Fruit fly (Drosophila melanogaster) whole organism, prepupa: ENCODE data around the gene Shaw.

Experiments used
- Blimp-1 ChIP-seq: fragments of 200-800 bp; sonication (Bioruptor generic); optimal IDR thresholded peaks from 3 replicates; lab custom pipeline; 2017; ENCODE audit warnings: missing biosample characterization, missing genetic modification characterization, mild to moderate bottlenecking, moderate library complexity, missing genetic modification reagents
- CG10631 ChIP-seq: fragments of 200-800 bp; sonication (Bioruptor generic); optimal IDR thresholded peaks from 2 replicates; lab custom pipeline; 2016; ENCODE audit warnings: missing biosample characterization, missing genetic modification characterization
- CG10669 ChIP-seq: fragments of 200-800 bp; sonication (Bioruptor generic); optimal IDR thresholded peaks from 3 replicates; lab custom pipeline; 2018; ENCODE audit warnings: missing biosample characterization, mild to moderate bottlenecking, missing genetic modification characterization, moderate library complexity
- CG11294 ChIP-seq: fragments of 200-800 bp; sonication (Bioruptor generic); IDR thresholded peaks from 2 replicates; pipeline ENCODE4 v1.3.6; 2022; ENCODE audit warnings: missing biosample characterization, missing genetic modification characterization
- CG11762 ChIP-seq: fragments of 200-800 bp; sonication (Bioruptor generic); optimal IDR thresholded peaks from 3 replicates; lab custom pipeline; 2016; ENCODE audit warnings: missing biosample characterization, missing genetic modification characterization; ENCODE audit not compliant: insufficient read depth
- CG15336 ChIP-seq: fragments of 200-800 bp; sonication (Bioruptor generic); IDR thresholded peaks from 2 replicates; pipeline ENCODE4 v1.3.6; 2022; ENCODE audit warnings: missing biosample characterization, missing genetic modification characterization
- CG16779 ChIP-seq: fragments of 200-800 bp; sonication (Bioruptor generic); optimal IDR thresholded peaks from 3 replicates; lab custom pipeline; 2017; ENCODE audit warnings: missing biosample characterization, mild to moderate bottlenecking, missing genetic modification characterization
- CG3032 ChIP-seq: fragments of 200-800 bp; optimal IDR thresholded peaks from 2 replicates; lab custom pipeline; 2019; ENCODE audit warnings: missing biosample characterization, mild to moderate bottlenecking, missing genetic modification characterization, moderate library complexity
- CG31627 ChIP-seq: fragments of 200-800 bp; sonication (Bioruptor generic); optimal IDR thresholded peaks from 3 replicates; lab custom pipeline; 2016; ENCODE audit warnings: missing biosample characterization, missing genetic modification characterization
- CG32006 ChIP-seq: fragments of 200-800 bp; sonication (Bioruptor generic); optimal IDR thresholded peaks from 3 replicates; lab custom pipeline; 2017; ENCODE audit warnings: missing biosample characterization, mild to moderate bottlenecking, missing genetic modification characterization
- CG34406 ChIP-seq: fragments of 200-800 bp; sonication (Bioruptor generic); optimal IDR thresholded peaks from 3 replicates; lab custom pipeline; 2016; ENCODE audit warnings: missing biosample characterization, missing genetic modification characterization
- CG3919 ChIP-seq: fragments of 200-800 bp; sonication (Bioruptor generic); optimal IDR thresholded peaks from 3 replicates; lab custom pipeline; 2016; ENCODE audit warnings: missing biosample characterization, missing genetic modification characterization
- CG4318 ChIP-seq: fragments of 200-800 bp; sonication (Bioruptor generic); optimal IDR thresholded peaks from 3 replicates; lab custom pipeline; 2017; ENCODE audit warnings: missing biosample characterization, mild to moderate bottlenecking, missing genetic modification characterization
- CG6276 ChIP-seq: fragments of 200-800 bp; sonication (Bioruptor generic); optimal IDR thresholded peaks from 2 replicates; lab custom pipeline; 2017; ENCODE audit warnings: missing biosample characterization, mild to moderate bottlenecking, missing genetic modification characterization
- CG6854 ChIP-seq: fragments of 200-800 bp; sonication (Bioruptor generic); optimal IDR thresholded peaks from 2 replicates; lab custom pipeline; 2017; ENCODE audit warnings: missing biosample characterization, mild to moderate bottlenecking, missing genetic modification characterization
- CG8632 ChIP-seq: fragments of 200-800 bp; sonication (Bioruptor generic); optimal IDR thresholded peaks from 3 replicates; lab custom pipeline; 2016; ENCODE audit warnings: missing biosample characterization, missing genetic modification characterization
- CG9139 ChIP-seq: fragments of 200-800 bp; sonication (Bioruptor generic); optimal IDR thresholded peaks from 3 replicates; lab custom pipeline; 2017; ENCODE audit warnings: missing biosample characterization, mild to moderate bottlenecking, missing genetic modification characterization
- Eip75B ChIP-seq: fragments of 200-800 bp; sonication (Bioruptor generic); optimal IDR thresholded peaks from 3 replicates; lab custom pipeline; 2016; ENCODE audit warnings: missing biosample characterization, missing genetic modification characterization
- Eip78C ChIP-seq: fragments of 200-800 bp; sonication (Bioruptor generic); peaks from one replicate; lab custom pipeline; 2016; ENCODE audit warnings: missing biosample characterization, missing genetic modification characterization
- Eip93F ChIP-seq: fragments of 200-800 bp; sonication (Bioruptor generic); optimal IDR thresholded peaks from 2 replicates; lab custom pipeline; 2016; ENCODE audit warnings: missing biosample characterization, mild to moderate bottlenecking, missing genetic modification characterization
- Ets21C ChIP-seq: fragments of 200-800 bp; sonication (Bioruptor generic); optimal IDR thresholded peaks from 3 replicates; lab custom pipeline; 2016; ENCODE audit warnings: missing biosample characterization, missing genetic modification characterization
- Ets96B ChIP-seq: fragments of 200-800 bp; optimal IDR thresholded peaks from 2 replicates; lab custom pipeline; 2019; ENCODE audit warnings: missing biosample characterization, mild to moderate bottlenecking, missing genetic modification characterization, moderate library complexity
- Hr39 ChIP-seq: fragments of 200-800 bp; sonication (Bioruptor generic); optimal IDR thresholded peaks from 2 replicates; lab custom pipeline; 2016; ENCODE audit warnings: missing biosample characterization, missing genetic modification characterization
- Hr4 ChIP-seq: fragments of 200-800 bp; sonication (Bioruptor generic); optimal IDR thresholded peaks from 3 replicates; lab custom pipeline; 2016; ENCODE audit warnings: missing biosample characterization, missing genetic modification characterization
- OdsH ChIP-seq: fragments of 200-800 bp; sonication (Bioruptor generic); optimal IDR thresholded peaks from 3 replicates; lab custom pipeline; 2016; ENCODE audit warnings: missing biosample characterization, missing genetic modification characterization
- Smox ChIP-seq: fragments of 200-800 bp; sonication (Bioruptor generic); optimal IDR thresholded peaks from 3 replicates; lab custom pipeline; 2016; ENCODE audit warnings: missing biosample characterization, missing genetic modification characterization
- Sox102F ChIP-seq: fragments of 200-800 bp; sonication (Bioruptor generic); optimal IDR thresholded peaks from 2 replicates; lab custom pipeline; 2016; ENCODE audit warnings: missing biosample characterization, mild to moderate bottlenecking, missing genetic modification characterization
- Sox14 ChIP-seq: fragments of 200-800 bp; sonication (Bioruptor generic); optimal IDR thresholded peaks from 3 replicates; lab custom pipeline; 2016; ENCODE audit warnings: missing biosample characterization, missing genetic modification characterization
- Sox15 ChIP-seq: fragments of 200-800 bp; sonication (Bioruptor generic); optimal IDR thresholded peaks from 3 replicates; lab custom pipeline; 2016; ENCODE audit warnings: missing biosample characterization, missing genetic modification characterization
- achi ChIP-seq: fragments of 200-800 bp; sonication (Bioruptor generic); optimal IDR thresholded peaks from 3 replicates; lab custom pipeline; 2016; ENCODE audit warnings: missing biosample characterization, missing genetic modification characterization
- acj6 ChIP-seq: fragments of 200-800 bp; sonication (Bioruptor generic); optimal IDR thresholded peaks from 3 replicates; lab custom pipeline; 2016; ENCODE audit warnings: missing biosample characterization, missing genetic modification characterization
- dac ChIP-seq: fragments of 200-800 bp; sonication (Bioruptor generic); optimal IDR thresholded peaks from 2 replicates; lab custom pipeline; 2017; ENCODE audit warnings: missing biosample characterization, mild to moderate bottlenecking, missing genetic modification characterization
- dsx ChIP-seq: fragments of 200-800 bp; optimal IDR thresholded peaks from 3 replicates; lab custom pipeline; 2019; ENCODE audit warnings: missing biosample characterization, mild to moderate bottlenecking, missing genetic modification characterization, moderate library complexity; ENCODE audit not compliant: poor library complexity, severe bottlenecking
- eg ChIP-seq: fragments of 200-800 bp; sonication (Bioruptor generic); IDR thresholded peaks from 3 replicates; pipeline ENCODE4 v1.3.6; 2022; ENCODE audit warnings: missing biosample characterization, missing genetic modification characterization
- esn ChIP-seq: fragments of 200-800 bp; sonication (Bioruptor generic); optimal IDR thresholded peaks from 2 replicates; lab custom pipeline; 2016; ENCODE audit warnings: missing biosample characterization, mild to moderate bottlenecking, missing genetic modification characterization, moderate library complexity
- fd85E ChIP-seq: fragments of 200-800 bp; sonication (Bioruptor generic); optimal IDR thresholded peaks from 3 replicates; lab custom pipeline; 2016; ENCODE audit warnings: missing biosample characterization, missing genetic modification characterization
- fkh ChIP-seq: fragments of 200-800 bp; sonication (Bioruptor generic); optimal IDR thresholded peaks from 3 replicates; lab custom pipeline; 2017; ENCODE audit warnings: missing biosample characterization, mild to moderate bottlenecking, missing genetic modification characterization, moderate library complexity
- lz ChIP-seq: fragments of 200-800 bp; sonication (Bioruptor generic); optimal IDR thresholded peaks from 3 replicates; lab custom pipeline; 2016; ENCODE audit warnings: missing biosample characterization, missing genetic modification characterization
- net ChIP-seq: fragments of 200-800 bp; sonication (Bioruptor generic); optimal IDR thresholded peaks from 3 replicates; lab custom pipeline; 2016; ENCODE audit warnings: missing biosample characterization, missing genetic modification characterization
- pdm3 ChIP-seq: fragments of 200-800 bp; sonication (Bioruptor generic); optimal IDR thresholded peaks from 3 replicates; lab custom pipeline; 2016; ENCODE audit warnings: missing biosample characterization, missing genetic modification characterization
- salr ChIP-seq, 2 experiments: fragments of 200-800 bp; sonication (Bioruptor generic); optimal IDR thresholded peaks; 3 replicates each; lab custom pipeline; 2016 to 2018; ENCODE audit warnings: missing biosample characterization in 2 of 2, missing genetic modification characterization in 2 of 2, mild to moderate bottlenecking in 1 of 2
- spab ChIP-seq: fragments of 200-800 bp; sonication (Bioruptor generic); optimal IDR thresholded peaks from 2 replicates; lab custom pipeline; 2017; ENCODE audit warnings: missing biosample characterization, mild to moderate bottlenecking, missing genetic modification characterization, missing genetic modification reagents
- ss ChIP-seq, 2 experiments: fragments of 200-800 bp; sonication (Bioruptor generic); optimal IDR thresholded peaks; 2 replicates in 1 of 2; 3 replicates in 1 of 2; lab custom pipeline; 2017 to 2018; ENCODE audit warnings: mild to moderate bottlenecking in 2 of 2, missing biosample characterization in 2 of 2, missing genetic modification characterization in 2 of 2, moderate library complexity in 1 of 2
- svp ChIP-seq: fragments of 200-800 bp; sonication (Bioruptor generic); peaks from one replicate; lab custom pipeline; 2016; ENCODE audit warnings: missing biosample characterization, missing genetic modification characterization
- topi ChIP-seq: fragments of 200-800 bp; sonication (Bioruptor generic); optimal IDR thresholded peaks from 3 replicates; lab custom pipeline; 2016; ENCODE audit warnings: missing biosample characterization, missing genetic modification characterization
- vri ChIP-seq: fragments of 200-800 bp; sonication (Bioruptor generic); optimal IDR thresholded peaks from 3 replicates; lab custom pipeline; 2016; ENCODE audit warnings: missing biosample characterization, mild to moderate bottlenecking, missing genetic modification characterization

Gene Shaw

DNA sequence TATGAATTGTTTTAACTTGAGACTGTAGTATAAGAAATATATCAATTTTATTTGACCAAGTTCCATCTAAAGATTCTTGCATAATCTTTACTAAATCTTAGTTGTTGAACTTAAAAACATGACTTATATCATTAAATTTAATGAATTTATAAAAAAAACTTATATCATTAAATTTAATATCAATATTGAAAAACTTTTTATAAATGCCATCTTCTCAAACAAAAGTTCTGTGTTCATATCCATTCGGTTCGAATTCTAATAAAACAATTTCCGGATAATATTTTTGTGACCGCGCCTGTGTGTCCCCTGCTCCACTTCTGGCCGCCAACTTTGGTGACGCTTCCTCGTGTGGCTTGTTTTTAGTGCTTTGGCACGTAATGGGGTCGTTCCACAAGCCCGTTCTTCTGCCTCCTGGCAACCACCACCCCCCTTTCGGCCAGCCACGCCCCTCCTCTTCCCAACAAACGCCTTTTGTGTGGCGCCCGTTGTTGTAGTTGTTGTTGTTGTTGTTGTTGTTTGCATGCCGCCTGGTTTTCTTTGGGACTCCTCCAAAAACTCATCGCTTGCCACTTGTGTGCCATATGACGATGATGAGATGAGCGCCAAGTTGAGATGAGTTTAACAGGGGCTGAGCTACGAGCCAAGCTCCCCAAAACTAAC is 19.1 kb downstream of the Shaw start:
- TF ChIP-seq CG6854 (GFP tag; lab: Kevin White, UChicago) (no peak), fkh (GFP tag; lab: Kevin White, UChicago) (no peak), CG3032 (tag; lab: Kevin White, UChicago) (peak; percentile 4), CG3919 (GFP tag; lab: Kevin White, UChicago) (peak; percentile 36), Eip78C (peak; percentile 81), ss (GFP tag; optimal IDR thresholded peaks at IDR 0.05; lab: Kevin White, UChicago) (no peak), achi (GFP tag; lab: Kevin White, UChicago) (peak; percentile 39), spab (no peak), CG34406 (GFP tag; lab: Kevin White, UChicago) (peak; percentile 13), CG32006 (GFP tag; lab: Kevin White, UChicago) (peak; percentile 61), Ets96B (tag; lab: Kevin White, UChicago) (peak; percentile 27), Hr39 (GFP tag; lab: Kevin White, UChicago) (no peak), esn (GFP tag; lab: Kevin White, UChicago) (no peak), OdsH (GFP tag; lab: Kevin White, UChicago) (peak; percentile 29), eg (GFP tag; lab: Robert Waterston, UW) (0 out of 3 replicates have a peak, but pooled peaks have one; percentile 28), dac (GFP tag; lab: Kevin White, UChicago) (no peak), CG6276 (GFP tag; lab: Kevin White, UChicago) (peak; percentile 36), salr (GFP tag; optimal IDR thresholded peaks at IDR 0.05; lab: Kevin White, UChicago) (peak in 1 of 2 experiments; percentile 32), acj6 (GFP tag; lab: Kevin White, UChicago) (peak; percentile 10), CG11762 (GFP tag; lab: Kevin White, UChicago) (no peak), svp (GFP tag; lab: Kevin White, UChicago) (peak; percentile 56), CG8632 (peak; percentile 3)

DNA sequence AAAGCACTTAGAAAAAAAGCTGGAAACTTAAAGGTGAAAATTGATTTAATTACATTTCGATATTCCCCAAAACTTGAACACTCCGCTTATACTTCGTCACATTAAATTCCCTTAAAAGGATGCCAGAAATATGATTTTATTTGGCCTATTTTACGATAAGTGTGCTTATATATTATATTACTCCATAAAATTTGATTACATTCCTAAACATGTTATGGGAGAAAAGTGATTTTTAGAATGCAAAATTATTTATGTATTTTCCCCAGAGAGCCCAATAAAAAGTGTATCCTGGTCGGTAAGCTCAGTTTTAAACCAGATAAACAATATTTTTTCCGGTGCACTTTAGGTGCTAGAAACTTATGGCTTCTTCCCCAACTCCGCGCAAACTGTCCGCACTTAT is 19.7 kb downstream of the Shaw start:
- no peak for TF ChIP-seq CG11294 (GFP tag; lab: Robert Waterston, UW)
- TF ChIP-seq CG31627 (GFP tag; lab: Kevin White, UChicago), result no peak
- TF ChIP-seq achi (GFP tag; lab: Kevin White, UChicago), result peak; percentile 31
- TF ChIP-seq CG4318 (GFP tag; lab: Kevin White, UChicago), result peak; percentile 16
- TF ChIP-seq eg (GFP tag; lab: Robert Waterston, UW), result no peak
- peak; percentile 58 for TF ChIP-seq Hr4 (GFP tag; lab: Kevin White, UChicago)
- no peak for TF ChIP-seq CG15336 (GFP tag; lab: Robert Waterston, UW)
- no peak for TF ChIP-seq CG6854 (GFP tag; lab: Kevin White, UChicago)
- TF ChIP-seq CG32006 (GFP tag; lab: Kevin White, UChicago), result peak; percentile 60
- TF ChIP-seq net, result no peak
- TF ChIP-seq lz (GFP tag; lab: Kevin White, UChicago), result no peak
- no peak for TF ChIP-seq Sox14 (GFP tag; lab: Kevin White, UChicago)
- peak; percentile 14 for TF ChIP-seq Ets96B (tag; lab: Kevin White, UChicago)
- no peak for TF ChIP-seq topi (GFP tag; lab: Kevin White, UChicago)
- TF ChIP-seq svp (GFP tag; lab: Kevin White, UChicago), result peak; percentile 57
- no peak for TF ChIP-seq Eip93F (GFP tag; lab: Kevin White, UChicago)
- TF ChIP-seq Eip75B (GFP tag; lab: Kevin White, UChicago), result no peak
- no peak for TF ChIP-seq dsx (GFP tag; lab: Kevin White, UChicago)
- TF ChIP-seq fd85E (GFP tag; lab: Kevin White, UChicago), result no peak
- TF ChIP-seq Blimp-1 (GFP tag; lab: Kevin White, UChicago), result no peak
- TF ChIP-seq CG10669 (GFP tag; lab: Kevin White, UChicago), result no peak
- TF ChIP-seq Eip78C, result peak; percentile 88
- TF ChIP-seq Sox102F (GFP tag; lab: Kevin White, UChicago), result no peak
- no peak for TF ChIP-seq pdm3 (GFP tag; lab: Kevin White, UChicago)
- no peak for TF ChIP-seq Ets21C (GFP tag; lab: Kevin White, UChicago)
- peak; percentile 34 for TF ChIP-seq OdsH (GFP tag; lab: Kevin White, UChicago)
- TF ChIP-seq CG6276 (GFP tag; lab: Kevin White, UChicago), result peak; percentile 2
- TF ChIP-seq Sox15 (GFP tag; lab: Kevin White, UChicago), result no peak
- TF ChIP-seq CG9139 (GFP tag; lab: Kevin White, UChicago), result no peak
- no peak for TF ChIP-seq CG10631
- TF ChIP-seq salr (GFP tag; optimal IDR thresholded peaks at IDR 0.05; lab: Kevin White, UChicago), result peak in 1 of 2 experiments; percentile 1
- no peak for TF ChIP-seq vri (GFP tag; lab: Kevin White, UChicago)
- no peak for TF ChIP-seq CG16779
- TF ChIP-seq esn (GFP tag; lab: Kevin White, UChicago), result no peak
- TF ChIP-seq Smox (GFP tag; lab: Kevin White, UChicago), result no peak
- no peak for TF ChIP-seq ss (GFP tag; optimal IDR thresholded peaks at IDR 0.05; lab: Kevin White, UChicago)
- TF ChIP-seq, all 60 proteins: peak for 10
